Worm (Caenorhabditis elegans): ENCODE measurements around the gene epi-1.

Gene epi-1

ce11 chrIV:10666523-10666922 lies at the start of gene epi-1:
TSS of gene epi-1 (plus strand) at chrIV:10666823.
- TF ChIP-seq ceh-28 (tag; optimal IDR thresholded peaks at IDR 0.05) (no peak), nhr-43 (tag; optimal IDR thresholded peaks at IDR 0.05; ENCODE audit: poor library complexity, severe bottlenecking) (no peak), unc-62 (GFP tag; optimal IDR thresholded peaks at IDR 0.05) (no peak), nhr-23 (tag; optimal IDR thresholded peaks at IDR 0.05) (no peak), elt-1 (tag; optimal IDR thresholded peaks at IDR 0.05) (no peak), nhr-77 (tag; optimal IDR thresholded peaks at IDR 0.05) (no peak), hmg-11 (tag; optimal IDR thresholded peaks at IDR 0.05) (no peak), pha-4 (tag; optimal IDR thresholded peaks at IDR 0.05) (no peak), nhr-67 (tag; optimal IDR thresholded peaks at IDR 0.05) (no peak), ZK546.5 (tag; optimal IDR thresholded peaks at IDR 0.05) (no peak), mml-1 (tag; optimal IDR thresholded peaks at IDR 0.05) (no peak), ztf-11 (tag; optimal IDR thresholded peaks at IDR 0.05) (no peak), fos-1 (tag; optimal IDR thresholded peaks at IDR 0.05) (no peak), elt-3 (tag; optimal IDR thresholded peaks at IDR 0.05) (no peak), R02D3.7 (tag; optimal IDR thresholded peaks at IDR 0.05) (no peak), nhr-11 (tag; optimal IDR thresholded peaks at IDR 0.05) (no peak), snpc-4 (tag; optimal IDR thresholded peaks at IDR 0.05) (no peak), nfya-1 (tag; optimal IDR thresholded peaks at IDR 0.05; ENCODE audit: insufficient read depth) (no peak), tbx-2 (tag; optimal IDR thresholded peaks at IDR 0.05) (no peak), nhr-237 (tag; optimal IDR thresholded peaks at IDR 0.05) (no peak)

ce11 chrIV:10617099-10617498 lies 49.5 kb upstream of the epi-1 start:
- peak; percentile 21 for TF ChIP-seq nhr-43 (tag; optimal IDR thresholded peaks at IDR 0.05; ENCODE audit: poor library complexity, severe bottlenecking)
- peak; percentile 26 for TF ChIP-seq nhr-23 (tag; optimal IDR thresholded peaks at IDR 0.05)
- no peak for TF ChIP-seq ama-1 (optimal IDR thresholded peaks at IDR 0.05)
- peak; percentile 92 for TF ChIP-seq nhr-25 (tag; optimal IDR thresholded peaks at IDR 0.05)

- TF ChIP-seq mdl-1 (tag; optimal IDR thresholded peaks at IDR 0.05) (no peak), eor-1 (tag; optimal IDR thresholded peaks at IDR 0.05) (no peak), lin-15B (tag; optimal IDR thresholded peaks at IDR 0.05) (no peak)
Measured at ce11 chrIV:10620811-10621210, 45.8 kb upstream of the epi-1 start, which contains the start of gene R09H10.7. TSS of gene R09H10.7 (plus strand) at chrIV:10621111.

- no peak for TF ChIP-seq ceh-16 (tag; optimal IDR thresholded peaks at IDR 0.05)
- no peak for TF ChIP-seq nhr-77 (tag; optimal IDR thresholded peaks at IDR 0.05)
- no peak for TF ChIP-seq ceh-28 (tag; optimal IDR thresholded peaks at IDR 0.05)
- TF ChIP-seq nhr-67 (tag; optimal IDR thresholded peaks at IDR 0.05), result no peak
- no peak for TF ChIP-seq zag-1 (tag; optimal IDR thresholded peaks at IDR 0.05)
- peak; percentile 80 for TF ChIP-seq elt-2 (tag; optimal IDR thresholded peaks at IDR 0.05)
- no peak for TF ChIP-seq ceh-9 (tag; optimal IDR thresholded peaks at IDR 0.05)
- no peak for TF ChIP-seq elt-1 (tag; optimal IDR thresholded peaks at IDR 0.05)
- peak; percentile 78 for TF ChIP-seq pqm-1 (tag; optimal IDR thresholded peaks at IDR 0.05)
- TF ChIP-seq elt-3 (tag; optimal IDR thresholded peaks at IDR 0.05), result no peak
- no peak for TF ChIP-seq skn-1 (tag; optimal IDR thresholded peaks at IDR 0.05)
Measured at ce11 chrIV:10628724-10629123, 37.9 kb upstream of the epi-1 start, which contains the start of gene R09H10.5. TSS of gene R09H10.5 (minus strand) at chrIV:10628829.

- TF ChIP-seq nhr-76 (tag; optimal IDR thresholded peaks at IDR 0.05) (no peak), pqm-1 (tag; optimal IDR thresholded peaks at IDR 0.05) (peak; percentile 10), unc-39 (tag; optimal IDR thresholded peaks at IDR 0.05) (no peak), snpc-4 (tag; optimal IDR thresholded peaks at IDR 0.05) (no peak), elt-2 (tag; optimal IDR thresholded peaks at IDR 0.05) (peak; percentile 84), daf-12 (tag; optimal IDR thresholded peaks at IDR 0.05) (no peak), nhr-28 (tag; optimal IDR thresholded peaks at IDR 0.05) (no peak)
Measured at ce11 chrIV:10630953-10631554, 35.6 kb upstream of the epi-1 start, which contains the start of gene F56C4.4. TSS of gene F56C4.4 (minus strand) at chrIV:10631267.
